Fruit fly (Drosophila melanogaster) whole organism, embryonic: ENCODE data around the gene sle.

Experiments
- ATbp ChIP-seq: fragments of 200-800 bp; sonication (Bioruptor generic); optimal IDR thresholded peaks from 2 replicates; lab custom pipeline; 2017; ENCODE audit warnings: missing biosample characterization, mild to moderate bottlenecking, missing genetic modification characterization, missing genetic modification reagents
- Abd-B ChIP-seq: fragments of 200-800 bp; sonication (Bioruptor generic); optimal IDR thresholded peaks from 2 replicates; lab custom pipeline; 2018; ENCODE audit warnings: missing biosample characterization, mild to moderate bottlenecking, missing genetic modification characterization, moderate library complexity
- Adf1 ChIP-seq: fragments of 200-800 bp; sonication (Bioruptor generic); IDR thresholded peaks from 2 replicates; pipeline ENCODE4 v1.3.6; 2022; ENCODE audit warnings: missing biosample characterization, missing genetic modification characterization
- Antp ChIP-seq: fragments of 200-800 bp; sonication (Bioruptor generic); optimal IDR thresholded peaks from 3 replicates; lab custom pipeline; 2016; ENCODE audit warnings: missing biosample characterization, missing genetic modification characterization
- Asciz ChIP-seq: fragments of 200-800 bp; sonication (Bioruptor generic); optimal IDR thresholded peaks from 2 replicates; lab custom pipeline; 2017; ENCODE audit warnings: missing biosample characterization, mild to moderate bottlenecking, missing genetic modification characterization, missing genetic modification reagents
- B-H1 ChIP-seq: fragments of 200-800 bp; sonication (Bioruptor generic); IDR thresholded peaks from 3 replicates; pipeline ENCODE4 v1.3.6; 2022; ENCODE audit warnings: missing biosample characterization, missing genetic modification characterization
- Blimp-1 ChIP-seq: fragments of 200-800 bp; sonication (Bioruptor generic); optimal IDR thresholded peaks from 3 replicates; lab custom pipeline; 2018; ENCODE audit warnings: missing biosample characterization, missing genetic modification characterization, mild to moderate bottlenecking, moderate library complexity, missing genetic modification reagents
- CG10565 ChIP-seq: fragments of 200-800 bp; sonication (Bioruptor generic); optimal IDR thresholded peaks from 3 replicates; lab custom pipeline; 2016; ENCODE audit warnings: missing biosample characterization, mild to moderate bottlenecking, missing genetic modification characterization
- CG15601 ChIP-seq: fragments of 200-800 bp; sonication (Bioruptor generic); optimal IDR thresholded peaks from 3 replicates; lab custom pipeline; 2019; ENCODE audit warnings: missing biosample characterization, mild to moderate bottlenecking, missing genetic modification characterization, moderate library complexity
- CG16815 ChIP-seq: fragments of 200-800 bp; sonication (Bioruptor generic); optimal IDR thresholded peaks from 3 replicates; lab custom pipeline; 2017; ENCODE audit warnings: missing biosample characterization, mild to moderate bottlenecking, missing genetic modification characterization
- CG2116 ChIP-seq: fragments of 200-800 bp; sonication (Bioruptor generic); optimal IDR thresholded peaks from 3 replicates; lab custom pipeline; 2018; ENCODE audit warnings: missing biosample characterization, mild to moderate bottlenecking, missing genetic modification characterization
- CG2120 ChIP-seq: fragments of 200-800 bp; sonication (Bioruptor generic); optimal IDR thresholded peaks from 3 replicates; lab custom pipeline; 2016; ENCODE audit warnings: missing biosample characterization, missing genetic modification characterization
- CG4424 ChIP-seq: fragments of 200-800 bp; sonication (Bioruptor generic); optimal IDR thresholded peaks from 3 replicates; lab custom pipeline; 2016; ENCODE audit warnings: missing biosample characterization, missing genetic modification characterization
- CG6683 ChIP-seq: fragments of 200-800 bp; sonication (Bioruptor generic); optimal IDR thresholded peaks from 2 replicates; lab custom pipeline; 2017; ENCODE audit warnings: missing biosample characterization, mild to moderate bottlenecking, missing genetic modification characterization, missing genetic modification reagents
- CG8924 ChIP-seq: fragments of 200-800 bp; optimal IDR thresholded peaks from 3 replicates; lab custom pipeline; 2019; ENCODE audit warnings: missing biosample characterization, mild to moderate bottlenecking, missing genetic modification characterization, moderate library complexity
- CG9932 ChIP-seq: fragments of 200-800 bp; sonication (Bioruptor generic); IDR thresholded peaks from 2 replicates; pipeline ENCODE4 v1.3.6; 2022; ENCODE audit warnings: missing biosample characterization, missing genetic modification characterization
- D ChIP-seq, 2 experiments: fragments of 200-800 bp in 1 of 2; fragments of >200 bp in 1 of 2; sonication (Bioruptor generic) in 1 of 2; optimal IDR thresholded peaks; 2 replicates in 1 of 2; 3 replicates in 1 of 2; lab custom pipeline; 2017; ENCODE audit warnings: mild to moderate bottlenecking in 1 of 2, missing biosample characterization in 1 of 2, missing genetic modification characterization in 1 of 2, missing genetic modification reagents in 1 of 2
- D19A ChIP-seq: fragments of 200-800 bp; optimal IDR thresholded peaks from 3 replicates; lab custom pipeline; 2019; ENCODE audit warnings: missing biosample characterization, mild to moderate bottlenecking, missing genetic modification characterization, moderate library complexity
- Deaf1 ChIP-seq: fragments of 200-800 bp; optimal IDR thresholded peaks from 3 replicates; lab custom pipeline; 2019; ENCODE audit warnings: missing biosample characterization, mild to moderate bottlenecking, missing genetic modification characterization, moderate library complexity
- Doc3 ChIP-seq: fragments of 200-800 bp; sonication (Bioruptor generic); IDR thresholded peaks from 3 replicates; pipeline ENCODE4 v1.3.6; 2022; ENCODE audit warnings: missing biosample characterization, missing genetic modification characterization; ENCODE audit not compliant: partially characterized antibody
- Ets65A ChIP-seq: fragments of 200-800 bp; sonication (Bioruptor generic); peaks from one replicate; lab custom pipeline; 2016; ENCODE audit warnings: missing biosample characterization, missing genetic modification characterization
- Hr51 ChIP-seq, 2 experiments: fragments of 200-800 bp; sonication (Bioruptor generic); optimal IDR thresholded peaks; 2 replicates in 1 of 2; 3 replicates in 1 of 2; lab custom pipeline; 2016 to 2018; ENCODE audit warnings: missing biosample characterization in 2 of 2, missing genetic modification characterization in 2 of 2, mild to moderate bottlenecking in 1 of 2, moderate library complexity in 1 of 2
- Mad ChIP-seq: fragments of 200-800 bp; sonication (Bioruptor generic); optimal IDR thresholded peaks from 2 replicates; lab custom pipeline; 2016; ENCODE audit warnings: missing biosample characterization, missing genetic modification characterization
- Nf-YB ChIP-seq: fragments of 200-800 bp; sonication (Bioruptor generic); optimal IDR thresholded peaks from 3 replicates; lab custom pipeline; 2019; ENCODE audit warnings: missing biosample characterization, mild to moderate bottlenecking, missing genetic modification characterization, moderate library complexity
- Nf-YC ChIP-seq: fragments of 200-800 bp; optimal IDR thresholded peaks from 3 replicates; lab custom pipeline; 2019; ENCODE audit warnings: missing biosample characterization, mild to moderate bottlenecking, missing genetic modification characterization, moderate library complexity
- Sox100B ChIP-seq: fragments of 200-800 bp; sonication (Bioruptor generic); optimal IDR thresholded peaks from 3 replicates; lab custom pipeline; 2018; ENCODE audit warnings: missing biosample characterization, mild to moderate bottlenecking, missing genetic modification characterization
- Ssrp ChIP-seq: fragments of 200-800 bp; sonication (Bioruptor generic); optimal IDR thresholded peaks from 2 replicates; lab custom pipeline; 2018; ENCODE audit warnings: missing biosample characterization, mild to moderate bottlenecking, missing genetic modification characterization, moderate library complexity
- Stat92E ChIP-seq, 3 experiments: fragments of >200 bp in 2 of 3; fragments of 200-800 bp in 1 of 3; sonication (Bioruptor generic) in 1 of 3; optimal IDR thresholded peaks; 2 replicates each; lab custom pipeline; 2017 to 2019; ENCODE audit warnings: missing biosample characterization in 3 of 3, missing genetic modification characterization in 3 of 3, mild to moderate bottlenecking in 1 of 3, moderate library complexity in 1 of 3
- aop ChIP-seq: fragments of 200-800 bp; sonication (Bioruptor generic); IDR thresholded peaks from 2 replicates; pipeline ENCODE4 v1.3.6; 2022; ENCODE audit warnings: missing biosample characterization, missing genetic modification characterization
- ash1 ChIP-seq: fragments of 200-800 bp; sonication (Bioruptor generic); optimal IDR thresholded peaks from 2 replicates; lab custom pipeline; 2018; ENCODE audit warnings: missing biosample characterization, mild to moderate bottlenecking, missing genetic modification characterization
- croc ChIP-seq: fragments of 200-800 bp; sonication (Bioruptor generic); conservative IDR thresholded peaks from 3 replicates; pipeline ENCODE4 v1.3.6; 2022; ENCODE audit warnings: missing biosample characterization, missing genetic modification characterization
- crp ChIP-seq, 2 experiments: fragments of 200-800 bp; sonication (Bioruptor generic); optimal IDR thresholded peaks; 2 replicates in 1 of 2; 3 replicates in 1 of 2; lab custom pipeline; 2017; ENCODE audit warnings: missing biosample characterization in 2 of 2, missing genetic modification characterization in 2 of 2, mild to moderate bottlenecking in 1 of 2, moderate library complexity in 1 of 2
- da ChIP-seq: fragments of 200-800 bp; sonication (Bioruptor generic); optimal IDR thresholded peaks from 2 replicates; lab custom pipeline; 2016; ENCODE audit warnings: missing biosample characterization, missing genetic modification characterization
- dpn ChIP-seq, 2 experiments: fragments of 200-800 bp; sonication (Bioruptor generic); optimal IDR thresholded peaks; 3 replicates each; lab custom pipeline; 2016; ENCODE audit warnings: missing biosample characterization in 2 of 2, missing genetic modification characterization in 2 of 2
- emc ChIP-seq: fragments of 200-800 bp; sonication (Bioruptor generic); optimal IDR thresholded peaks from 2 replicates; lab custom pipeline; 2016; ENCODE audit warnings: missing biosample characterization, missing genetic modification characterization
- exex ChIP-seq: fragments of 200-800 bp; sonication (Bioruptor generic); optimal IDR thresholded peaks from 4 replicates; lab custom pipeline; 2018; ENCODE audit warnings: missing biosample characterization, mild to moderate bottlenecking, missing genetic modification characterization, moderate library complexity
- ftz-f1 ChIP-seq: fragments of 200-800 bp; sonication (Bioruptor generic); optimal IDR thresholded peaks from 2 replicates; lab custom pipeline; 2016; ENCODE audit warnings: missing biosample characterization, missing genetic modification characterization
- gem ChIP-seq: fragments of 200-800 bp; sonication (Bioruptor generic); optimal IDR thresholded peaks from 2 replicates; lab custom pipeline; 2019; ENCODE audit warnings: missing biosample characterization, mild to moderate bottlenecking, missing genetic modification characterization, moderate library complexity
- gfzf ChIP-seq: fragments of 200-800 bp; sonication (Bioruptor generic); optimal IDR thresholded peaks from 2 replicates; lab custom pipeline; 2016; ENCODE audit warnings: missing biosample characterization, mild to moderate bottlenecking, missing genetic modification characterization, moderate library complexity
- lmd ChIP-seq: fragments of 200-800 bp; sonication (Bioruptor generic); IDR thresholded peaks from 2 replicates; pipeline ENCODE4 v1.3.6; 2022; ENCODE audit warnings: missing biosample characterization, missing genetic modification characterization
- mam ChIP-seq: fragments of 200-800 bp; sonication (Bioruptor generic); optimal IDR thresholded peaks from 3 replicates; lab custom pipeline; 2016; ENCODE audit warnings: missing biosample characterization, missing genetic modification characterization
- nerfin-1 ChIP-seq: fragments of 200-800 bp; sonication (Bioruptor generic); optimal IDR thresholded peaks from 3 replicates; lab custom pipeline; 2019; ENCODE audit warnings: missing biosample characterization, mild to moderate bottlenecking, missing genetic modification characterization, moderate library complexity
- onecut ChIP-seq: fragments of 200-800 bp; sonication (Bioruptor generic); IDR thresholded peaks from 2 replicates; pipeline ENCODE4 v1.3.6; 2022; ENCODE audit warnings: missing biosample characterization, missing genetic modification characterization
- p53 ChIP-seq: fragments of 200-800 bp; sonication (Bioruptor generic); optimal IDR thresholded peaks from 2 replicates; lab custom pipeline; 2016; ENCODE audit warnings: missing biosample characterization, missing genetic modification characterization
- sens ChIP-seq: fragments of 200-800 bp; sonication (Bioruptor generic); peaks from one replicate; lab custom pipeline; 2016; ENCODE audit warnings: missing biosample characterization, missing genetic modification characterization
- seq ChIP-seq: fragments of 200-800 bp; sonication (Bioruptor generic); IDR thresholded peaks from 2 replicates; pipeline ENCODE4 v1.3.6; 2022; ENCODE audit warnings: missing biosample characterization, missing genetic modification characterization
- sim ChIP-seq: fragments of 200-800 bp; sonication (Bioruptor generic); IDR thresholded peaks from 2 replicates; pipeline ENCODE4 v1.3.6; 2022; ENCODE audit warnings: missing biosample characterization, missing genetic modification characterization
- sob ChIP-seq: fragments of 200-800 bp; sonication (Bioruptor generic); IDR thresholded peaks from 2 replicates; pipeline ENCODE4 v1.3.6; 2022; ENCODE audit warnings: missing biosample characterization, missing genetic modification characterization
- wor ChIP-seq: fragments of 200-800 bp; sonication (Bioruptor generic); IDR thresholded peaks from 2 replicates; pipeline ENCODE4 v1.3.6; 2022; ENCODE audit warnings: missing biosample characterization, missing genetic modification characterization

sle gene

DNA sequence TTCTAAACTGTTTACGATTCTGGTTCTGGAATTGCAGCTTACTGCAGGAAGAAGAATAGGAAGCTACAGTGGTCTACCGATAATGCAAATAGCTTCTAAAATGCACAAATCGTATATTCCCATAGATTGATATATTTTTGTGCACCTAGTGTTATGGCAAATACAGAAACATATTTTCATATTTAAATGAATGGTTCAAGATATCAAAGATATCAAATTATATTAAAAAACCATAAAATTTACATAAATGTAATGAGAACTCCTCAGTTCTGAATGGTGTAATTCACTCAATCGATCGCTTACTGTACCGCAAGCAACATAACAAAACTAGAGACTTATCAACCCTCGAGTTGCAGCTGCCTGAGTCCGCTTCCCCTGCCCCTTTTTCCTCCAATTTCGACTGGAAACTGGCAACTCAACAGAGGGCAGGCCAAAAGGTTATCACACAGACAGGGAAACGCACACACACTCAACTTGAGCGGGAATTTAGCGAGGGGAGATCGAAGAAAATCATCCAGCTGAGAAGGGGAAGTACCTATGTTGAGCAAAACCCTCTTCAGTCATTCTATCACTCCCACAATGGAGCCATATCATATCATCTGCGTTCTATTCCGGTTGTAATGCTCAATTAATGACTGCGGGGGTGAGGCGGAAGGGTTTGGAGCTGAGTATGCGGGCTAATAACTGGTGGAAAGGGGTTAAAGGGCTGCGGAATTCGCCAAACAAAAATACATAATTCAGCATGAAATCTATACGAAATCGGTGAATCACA, 21.2 kb downstream of the sle start (continued):
- TF ChIP-seq crp (GFP tag; optimal IDR thresholded peaks at IDR 0.05; lab: Kevin White, UChicago) (no peak), emc (GFP tag; lab: Kevin White, UChicago) (no peak), Ssrp (tag; lab: Kevin White, UChicago) (peak; percentile 51), Adf1 (GFP tag; lab: Robert Waterston, UW) (no peak), CG10565 (no peak), Asciz (GFP tag; lab: Kevin White, UChicago) (peak; percentile 18), Hr51 (GFP tag; optimal IDR thresholded peaks at IDR 0.05; lab: Kevin White, UChicago) (peak in 1 of 2 experiments; percentile 15), Nf-YB (peak; percentile 20), Mad (GFP tag; lab: Kevin White, UChicago) (no peak), dpn (GFP tag; optimal IDR thresholded peaks at IDR 0.05; lab: Kevin White, UChicago) (no peak), mam (GFP tag; lab: Kevin White, UChicago) (no peak), nerfin-1 (tag; lab: Kevin White, UChicago) (peak; percentile 31), CG9932 (no peak), CG4424 (GFP tag; lab: Kevin White, UChicago) (no peak), Deaf1 (tag; lab: Kevin White, UChicago) (no peak), seq (GFP tag; lab: Robert Waterston, UW) (no peak), CG8924 (tag; lab: Kevin White, UChicago) (peak; percentile 59), sob (GFP tag; lab: Robert Waterston, UW) (no peak), p53 (GFP tag; lab: Kevin White, UChicago) (no peak), onecut (peak; percentile 50), Stat92E (GFP tag; optimal IDR thresholded peaks at IDR 0.05; lab: Kevin White, UChicago) (no peak), D19A (peak; percentile 35), Antp (GFP tag; lab: Kevin White, UChicago) (no peak), CG2116 (GFP tag; lab: Kevin White, UChicago) (no peak), CG2120 (GFP tag; lab: Kevin White, UChicago) (no peak), Nf-YC (no peak), gem (tag; lab: Kevin White, UChicago) (peak; percentile 67), sens (peak; percentile 81), Ets65A (GFP tag; lab: Kevin White, UChicago) (no peak), aop (GFP tag; lab: Robert Waterston, UW) (no peak), D (optimal IDR thresholded peaks at IDR 0.05; lab: Kevin White, UChicago) (no peak), D (GFP tag; optimal IDR thresholded peaks at IDR 0.05; lab: Kevin White, UChicago) (no peak), ash1 (GFP tag; lab: Kevin White, UChicago) (peak; percentile 29), Sox100B (peak; percentile 29), ftz-f1 (GFP tag; lab: Kevin White, UChicago) (no peak), Blimp-1 (GFP tag; lab: Kevin White, UChicago) (peak; percentile 40), da (GFP tag; lab: Kevin White, UChicago) (no peak), CG15601 (tag; lab: Kevin White, UChicago) (no peak), gfzf (GFP tag; lab: Kevin White, UChicago) (no peak), CG16815 (GFP tag; lab: Kevin White, UChicago) (peak; percentile 51), CG6683 (GFP tag; lab: Kevin White, UChicago) (no peak), sim (GFP tag; lab: Robert Waterston, UW) (no peak), wor (no peak), B-H1 (GFP tag; lab: Robert Waterston, UW) (no peak), Abd-B (GFP tag; lab: Kevin White, UChicago) (no peak), exex (no peak), croc (GFP tag; lab: Robert Waterston, UW) (peak; percentile 27; the same call in 2 of the 3 replicates), ATbp (GFP tag; lab: Kevin White, UChicago) (peak; percentile 5), lmd (no peak), Doc3 (GFP tag; lab: Robert Waterston, UW) (no peak)
